Worm (Caenorhabditis elegans) whole organism, L4 larva: ENCODE data around the gene mrpl-12.
A peak's percentile ranks its signal among the peaks of the same experiment; 100 is the strongest.

ENCODE experiments used
- D1046.2 ChIP-seq: fragments of 200-800 bp; sonication (Bioruptor generic); IDR thresholded peaks from 2 replicates; pipeline ENCODE4 v1.3.6; 2022; ENCODE audit warnings: missing genetic modification characterization, missing compliant biosample characterization
- F37D6.2 ChIP-seq: sonication (generic microtip); optimal IDR thresholded peaks from 2 replicates; lab custom pipeline; 2016; ENCODE audit warnings: mild to moderate bottlenecking, missing genetic modification characterization, missing compliant biosample characterization
- F49E8.2 ChIP-seq: sonication (generic microtip); optimal IDR thresholded peaks from 2 replicates; lab custom pipeline; 2016; ENCODE audit warnings: missing compliant biosample characterization, mild to moderate bottlenecking, missing genetic modification characterization, borderline replicate concordance
- ceh-20 ChIP-seq: fragments of 200-800 bp; sonication (Bioruptor generic); IDR thresholded peaks from 2 replicates; pipeline ENCODE4 v1.3.6; 2022; ENCODE audit warnings: missing genetic modification reagents, missing genetic modification characterization, missing compliant biosample characterization
- ceh-28 ChIP-seq: fragments of 150-350 bp; optimal IDR thresholded peaks from 2 replicates; lab custom pipeline; 2014; ENCODE audit warnings: missing biosample characterization, missing genetic modification reagents, missing genetic modification characterization
- ceh-32 ChIP-seq: sonication (generic microtip); optimal IDR thresholded peaks from 2 replicates; lab custom pipeline; 2016; ENCODE audit warnings: mild to moderate bottlenecking, missing genetic modification characterization, missing compliant biosample characterization; ENCODE audit not compliant: poor library complexity
- ceh-44 ChIP-seq: fragments of 200-800 bp; sonication (Bioruptor generic); IDR thresholded peaks from 2 replicates; pipeline ENCODE4 v1.3.6; 2022; ENCODE audit warnings: missing genetic modification reagents, missing genetic modification characterization, missing compliant biosample characterization
- ceh-82 ChIP-seq: sonication (generic microtip); optimal IDR thresholded peaks from 2 replicates; lab custom pipeline; 2017; ENCODE audit warnings: missing biosample characterization, missing genetic modification characterization
- ctbp-1 ChIP-seq: fragments of 200-800 bp; sonication (Bioruptor generic); IDR thresholded peaks from 2 replicates; pipeline ENCODE4 v1.3.6; 2022; ENCODE audit warnings: missing genetic modification reagents, missing genetic modification characterization, missing compliant biosample characterization
- dmd-6 ChIP-seq: fragments of 200-800 bp; sonication (Bioruptor generic); IDR thresholded peaks from 2 replicates; pipeline ENCODE4 v1.3.6; 2022; ENCODE audit warnings: missing genetic modification reagents, missing genetic modification characterization, missing compliant biosample characterization
- dmd-8 ChIP-seq: fragments of 200-800 bp; sonication (Bioruptor generic); IDR thresholded peaks from 2 replicates; pipeline ENCODE4 v1.3.6; 2022; ENCODE audit warnings: missing genetic modification characterization, missing compliant biosample characterization
- dmd-9 ChIP-seq: fragments of 200-800 bp; sonication (Bioruptor generic); IDR thresholded peaks from 2 replicates; pipeline ENCODE4 v1.3.6; 2022; ENCODE audit warnings: missing genetic modification reagents, missing genetic modification characterization, missing compliant biosample characterization
- dpl-1 ChIP-seq: fragments of 150-350 bp; optimal IDR thresholded peaks from 2 replicates; lab custom pipeline; 2014; ENCODE audit warnings: missing biosample characterization, missing genetic modification reagents, missing genetic modification characterization
- duxl-1 ChIP-seq: sonication (generic microtip); optimal IDR thresholded peaks from 2 replicates; lab custom pipeline; 2016; ENCODE audit warnings: mild to moderate bottlenecking, missing genetic modification characterization, moderate library complexity, missing compliant biosample characterization; ENCODE audit not compliant: poor library complexity
- dve-1 ChIP-seq: sonication (generic microtip); optimal IDR thresholded peaks from 2 replicates; lab custom pipeline; 2017; ENCODE audit warnings: antibody characterized with exemption, mild to moderate bottlenecking, missing genetic modification characterization, missing compliant biosample characterization; ENCODE audit not compliant: insufficient read depth
- egl-43 ChIP-seq: fragments of 200-800 bp; sonication (Bioruptor generic); IDR thresholded peaks from 2 replicates; pipeline ENCODE4 v1.3.6; 2022; ENCODE audit warnings: missing genetic modification reagents, missing genetic modification characterization, missing compliant biosample characterization
- fos-1 ChIP-seq: fragments of 150-350 bp; optimal IDR thresholded peaks from 2 replicates; lab custom pipeline; 2014; ENCODE audit warnings: missing biosample characterization, missing genetic modification characterization
- hlh-11 ChIP-seq: fragments of 200-800 bp; sonication (Bioruptor generic); optimal IDR thresholded peaks from 2 replicates; lab custom pipeline; 2018; ENCODE audit warnings: mild to moderate bottlenecking, missing genetic modification characterization, missing compliant biosample characterization
- hlh-30 ChIP-seq: sonication (generic microtip); optimal IDR thresholded peaks from 2 replicates; lab custom pipeline; 2017; ENCODE audit warnings: antibody characterized with exemption, mild to moderate bottlenecking, missing genetic modification characterization, missing compliant biosample characterization; ENCODE audit not compliant: insufficient read depth
- hmg-1.1 ChIP-seq: fragments of 200-800 bp; sonication (Bioruptor generic); IDR thresholded peaks from 2 replicates; pipeline ENCODE4 v1.3.6; 2022; ENCODE audit warnings: missing genetic modification reagents, missing genetic modification characterization, missing compliant biosample characterization
- lin-1 ChIP-seq: fragments of 200-800 bp; sonication (Bioruptor generic); IDR thresholded peaks from 2 replicates; pipeline ENCODE4 v1.3.6; 2022; ENCODE audit warnings: missing genetic modification reagents, missing genetic modification characterization, missing compliant biosample characterization
- lin-13 ChIP-seq: fragments of 150-350 bp; optimal IDR thresholded peaks from 2 replicates; lab custom pipeline; 2014; ENCODE audit warnings: missing biosample characterization, missing genetic modification reagents, missing genetic modification characterization
- lin-38 ChIP-seq: fragments of 200-800 bp; sonication (Bioruptor generic); IDR thresholded peaks from 2 replicates; pipeline ENCODE4 v1.3.6; 2022; ENCODE audit warnings: missing genetic modification reagents, missing genetic modification characterization, missing compliant biosample characterization
- lsy-2 ChIP-seq, 2 experiments: fragments of 150-350 bp in 1 of 2; sonication (generic microtip) in 1 of 2; optimal IDR thresholded peaks; 2 replicates each; lab custom pipeline; 2014 to 2017; ENCODE audit warnings: missing biosample characterization in 2 of 2, missing genetic modification characterization in 2 of 2
- madf-9 ChIP-seq: fragments of 200-800 bp; sonication (Bioruptor generic); conservative IDR thresholded peaks from 2 replicates; pipeline ENCODE4 v1.3.6; 2022; ENCODE audit warnings: missing genetic modification reagents, missing genetic modification characterization, missing compliant biosample characterization
- mdl-1 ChIP-seq, 2 experiments: fragments of 150-350 bp in 1 of 2; sonication (generic microtip) in 1 of 2; optimal IDR thresholded peaks; 2 replicates each; lab custom pipeline; 2014 to 2017; ENCODE audit warnings: missing biosample characterization in 2 of 2, missing genetic modification characterization in 2 of 2
- mep-1 ChIP-seq: fragments of 150-350 bp; sonication (generic microtip); optimal IDR thresholded peaks from 3 replicates; lab custom pipeline; 2014; ENCODE audit warnings: missing biosample characterization, missing genetic modification characterization
- mes-2 ChIP-seq: sonication (generic microtip); optimal IDR thresholded peaks from 2 replicates; lab custom pipeline; 2016; ENCODE audit warnings: missing genotype, mild to moderate bottlenecking, missing genetic modification characterization, missing compliant biosample characterization; ENCODE audit not compliant: poor library complexity, severe bottlenecking
- mxl-2 ChIP-seq: fragments of 200-800 bp; sonication (Bioruptor generic); conservative IDR thresholded peaks from 2 replicates; pipeline ENCODE4 v1.3.6; 2022; ENCODE audit warnings: missing genetic modification reagents, missing genetic modification characterization, missing compliant biosample characterization
- mxl-3 ChIP-seq: fragments of 200-800 bp; sonication (Bioruptor generic); optimal IDR thresholded peaks from 2 replicates; lab custom pipeline; 2018; ENCODE audit warnings: mild to moderate bottlenecking, missing genetic modification characterization, missing compliant biosample characterization
- nhr-102 ChIP-seq: sonication (generic microtip); optimal IDR thresholded peaks from 2 replicates; lab custom pipeline; 2016; ENCODE audit warnings: mild to moderate bottlenecking, missing genetic modification characterization, moderate library complexity, missing compliant biosample characterization
- nhr-111 ChIP-seq: fragments of 200-800 bp; sonication (Bioruptor generic); optimal IDR thresholded peaks from 2 replicates; lab custom pipeline; 2018; ENCODE audit warnings: mild to moderate bottlenecking, missing genetic modification characterization, missing compliant biosample characterization
- nhr-25 ChIP-seq: sonication (generic microtip); optimal IDR thresholded peaks from 2 replicates; lab custom pipeline; 2017; ENCODE audit warnings: missing genetic modification characterization, mild to moderate bottlenecking, missing compliant biosample characterization, antibody characterized with exemption, moderate library complexity, borderline replicate concordance; ENCODE audit not compliant: insufficient read depth
- nhr-28 ChIP-seq: fragments of 150-350 bp; optimal IDR thresholded peaks from 2 replicates; lab custom pipeline; 2014; ENCODE audit warnings: missing biosample characterization, missing genetic modification characterization
- nhr-41 ChIP-seq: fragments of 200-800 bp; sonication (Bioruptor generic); IDR thresholded peaks from 2 replicates; pipeline ENCODE4 v1.3.6; 2022; ENCODE audit warnings: missing genetic modification reagents, missing genetic modification characterization, missing compliant biosample characterization
- nhr-77 ChIP-seq: fragments of 150-350 bp; optimal IDR thresholded peaks from 2 replicates; lab custom pipeline; 2014; ENCODE audit warnings: missing biosample characterization, missing genetic modification characterization
- rbr-2 ChIP-seq: sonication (generic microtip); optimal IDR thresholded peaks from 2 replicates; lab custom pipeline; 2016; ENCODE audit warnings: missing genotype, missing genetic modification characterization, missing compliant biosample characterization
- sdz-12 ChIP-seq: fragments of 200-800 bp; sonication (Bioruptor generic); optimal IDR thresholded peaks from 2 replicates; lab custom pipeline; 2018; ENCODE audit warnings: mild to moderate bottlenecking, missing genetic modification characterization, missing compliant biosample characterization
- snpc-4 ChIP-seq: fragments of 150-350 bp; optimal IDR thresholded peaks from 2 replicates; lab custom pipeline; 2014; ENCODE audit warnings: missing biosample characterization, missing genetic modification characterization
- tra-1 ChIP-seq: fragments of 200-800 bp; sonication (Bioruptor generic); IDR thresholded peaks from 2 replicates; pipeline ENCODE4 v1.3.6; 2022; ENCODE audit warnings: missing genetic modification reagents, missing genetic modification characterization, missing compliant biosample characterization
- unc-130 ChIP-seq: sonication (generic microtip); optimal IDR thresholded peaks from 2 replicates; lab custom pipeline; 2016; ENCODE audit warnings: missing genetic modification reagents, missing genetic modification characterization, missing compliant biosample characterization
- unc-62 ChIP-seq, 3 experiments: fragments of 150-350 bp in 1 of 3; sonication (generic microtip); optimal IDR thresholded peaks in 2 of 3; peaks in 1 of 3; 1 replicate in 1 of 3; 2 replicates in 2 of 3; lab custom pipeline; 2014 to 2017; ENCODE audit warnings: missing biosample characterization in 3 of 3, missing genetic modification characterization in 3 of 3, missing genetic modification reagents in 3 of 3, missing genotype in 1 of 3
- zip-11 ChIP-seq: fragments of 200-800 bp; sonication (Bioruptor generic); IDR thresholded peaks from 2 replicates; pipeline ENCODE4 v1.3.6; 2022; ENCODE audit warnings: missing genetic modification characterization, missing compliant biosample characterization
- zip-2 ChIP-seq: fragments of 150-350 bp; optimal IDR thresholded peaks from 2 replicates; lab custom pipeline; 2014; ENCODE audit warnings: missing biosample characterization, missing genetic modification characterization

The mrpl-12 gene

ce11 chrIII:10746406-10746807 lies 38.8 kb downstream of the mrpl-12 start (continued):
- TF ChIP-seq tra-1 (GFP tag; lab: Robert Waterston, UW) (0 out of 2 replicates have a peak, but pooled peaks have one; percentile 7), nhr-41 (GFP tag; lab: Robert Waterston, UW) (no peak), zip-11 (GFP tag; lab: Robert Waterston, UW) (no peak), ceh-20 (GFP tag; lab: Robert Waterston, UW) (no peak), snpc-4 (tag; lab: Kevin White, UChicago) (no peak), sdz-12 (GFP tag; lab: Kevin White, UChicago) (no peak)

ce11 chrIII:10747620-10748479 lies 40.3 kb downstream of the mrpl-12 start, which contains the start of the genes ran-1 and dkc-1:
Gene ran-1 (minus strand): TSS chrIII:10747728.
Gene dkc-1 (plus strand): TSS chrIII:10748429.
- peak; percentile 13 for TF ChIP-seq nhr-25
- no peak for TF ChIP-seq duxl-1 (tag; lab: Kevin White, UChicago)
- no peak for TF ChIP-seq fos-1 (tag; lab: Kevin White, UChicago)
- peak; percentile 86 for TF ChIP-seq unc-130
- TF ChIP-seq dpl-1 (GFP tag; lab: Kevin White, UChicago) = peak; percentile 87
- TF ChIP-seq lin-1 = no peak
- peak; percentile 58 for TF ChIP-seq dmd-6 (GFP tag; lab: Robert Waterston, UW)
- TF ChIP-seq F49E8.2 (tag; lab: Kevin White, UChicago) = peak; percentile 44
- TF ChIP-seq rbr-2 (tag; lab: Kevin White, UChicago) = peak; percentile 73
- TF ChIP-seq ceh-82 (tag; lab: Kevin White, UChicago) = no peak
- no peak for TF ChIP-seq mxl-2
- peak; percentile 79 for TF ChIP-seq dve-1 (tag; lab: Kevin White, UChicago)
- TF ChIP-seq nhr-77 (tag; lab: Kevin White, UChicago) = no peak
- TF ChIP-seq snpc-4 (tag; lab: Kevin White, UChicago) = no peak
- peak; percentile 48 for TF ChIP-seq ceh-28 (tag; lab: Kevin White, UChicago)
- TF ChIP-seq ceh-32 (tag; lab: Kevin White, UChicago) = no peak
- no peak for TF ChIP-seq nhr-111 (GFP tag; lab: Kevin White, UChicago)
- no peak for TF ChIP-seq tra-1 (GFP tag; lab: Robert Waterston, UW)
- peak; percentile 12 for TF ChIP-seq nhr-102 (tag; lab: Kevin White, UChicago)
- no peak for TF ChIP-seq ctbp-1 (GFP tag; lab: Robert Waterston, UW)
- TF ChIP-seq unc-62 (GFP tag; optimal IDR thresholded peaks at IDR 0.05 in 1 of 2; lab: Kevin White, UChicago) = peak in 1 of 2 experiments; percentile 65
- no peak for TF ChIP-seq unc-62 (tag; optimal IDR thresholded peaks at IDR 0.05; lab: Kevin White, UChicago)
- TF ChIP-seq hmg-1.1 (GFP tag; lab: Robert Waterston, UW) = peak; percentile 79
- 0 out of 2 replicates have a peak, but pooled peaks have one; percentile 19 for TF ChIP-seq madf-9 (GFP tag; lab: Robert Waterston, UW)
- TF ChIP-seq mep-1 (tag; lab: Kevin White, UChicago) = peak; percentile 79
- TF ChIP-seq mes-2 (tag; lab: Kevin White, UChicago) = peak; percentile 84
- TF ChIP-seq lin-13 = peak; percentile 87
- no peak; the same call in 1 of the 2 replicates for TF ChIP-seq D1046.2
- TF ChIP-seq mxl-3 (GFP tag; lab: Kevin White, UChicago) = peak; percentile 9
- no peak for TF ChIP-seq zip-2 (tag; lab: Kevin White, UChicago)
- peak; percentile 66 for TF ChIP-seq hlh-30 (tag; lab: Kevin White, UChicago)
- TF ChIP-seq nhr-28 (tag; lab: Kevin White, UChicago) = peak; percentile 54
- TF ChIP-seq hlh-11 (tag; lab: Kevin White, UChicago) = peak; percentile 58
- peak; percentile 86 for TF ChIP-seq lin-38 (GFP tag; lab: Robert Waterston, UW)
- TF ChIP-seq dmd-8 (GFP tag; lab: Robert Waterston, UW) = no peak
- TF ChIP-seq dmd-9 (GFP tag; lab: Robert Waterston, UW) = peak; percentile 59; the same call in 1 of the 2 replicates
- peak in 1 of 2 experiments; percentile 45 for TF ChIP-seq mdl-1 (tag; optimal IDR thresholded peaks at IDR 0.05; lab: Kevin White, UChicago)
- no peak for TF ChIP-seq egl-43
- 0 out of 2 replicates have a peak, but pooled peaks have one; percentile 49 for TF ChIP-seq ceh-44 (GFP tag; lab: Robert Waterston, UW)
- TF ChIP-seq F37D6.2 = peak; percentile 15
- peak in 1 of 2 experiments; percentile 85 for TF ChIP-seq lsy-2 (tag; optimal IDR thresholded peaks at IDR 0.05; lab: Kevin White, UChicago)
- TF ChIP-seq zip-11 (GFP tag; lab: Robert Waterston, UW) = no peak
